Fruit fly (Drosophila melanogaster) whole organism, embryonic: ENCODE measurements around the gene Fum1.

Source experiments
- Ada2b ChIP-seq: fragments of 200-800 bp; sonication (Bioruptor generic); IDR thresholded peaks from 2 replicates; pipeline ENCODE4 v1.3.6; 2022; ENCODE audit warnings: missing biosample characterization, missing genetic modification characterization
- Asciz ChIP-seq: fragments of 200-800 bp; sonication (Bioruptor generic); optimal IDR thresholded peaks from 2 replicates; lab custom pipeline; 2017; ENCODE audit warnings: missing biosample characterization, mild to moderate bottlenecking, missing genetic modification characterization, missing genetic modification reagents
- Atf-2 ChIP-seq: fragments of 200-800 bp; sonication (Bioruptor generic); optimal IDR thresholded peaks from 2 replicates; lab custom pipeline; 2016; ENCODE audit warnings: missing biosample characterization, missing genetic modification characterization
- B-H1 ChIP-seq: fragments of 200-800 bp; sonication (Bioruptor generic); IDR thresholded peaks from 3 replicates; pipeline ENCODE4 v1.3.6; 2022; ENCODE audit warnings: missing biosample characterization, missing genetic modification characterization
- CG10147 ChIP-seq: fragments of 200-800 bp; sonication (Bioruptor generic); optimal IDR thresholded peaks from 2 replicates; lab custom pipeline; 2019; ENCODE audit warnings: missing biosample characterization, mild to moderate bottlenecking, missing genetic modification characterization, moderate library complexity
- CG11723 ChIP-seq: fragments of 200-800 bp; sonication (Bioruptor generic); optimal IDR thresholded peaks from 2 replicates; lab custom pipeline; 2017; ENCODE audit warnings: missing biosample characterization, mild to moderate bottlenecking, missing genetic modification characterization
- CG12219 ChIP-seq: fragments of 200-800 bp; sonication (Bioruptor generic); optimal IDR thresholded peaks from 3 replicates; lab custom pipeline; 2018; ENCODE audit warnings: missing biosample characterization, mild to moderate bottlenecking, missing genetic modification characterization
- CG14965 ChIP-seq: fragments of 200-800 bp; sonication (Bioruptor generic); optimal IDR thresholded peaks from 2 replicates; lab custom pipeline; 2016; ENCODE audit warnings: missing biosample characterization, missing genetic modification characterization, borderline replicate concordance
- CG1602 ChIP-seq: fragments of 200-800 bp; sonication (Bioruptor generic); optimal IDR thresholded peaks from 3 replicates; lab custom pipeline; 2016; ENCODE audit warnings: missing biosample characterization, missing genetic modification characterization
- CG17328 ChIP-seq: fragments of 200-800 bp; sonication (Bioruptor generic); IDR thresholded peaks from 2 replicates; pipeline ENCODE4 v1.3.6; 2022; ENCODE audit warnings: missing biosample characterization, missing genetic modification characterization
- CG1792 ChIP-seq: fragments of 200-800 bp; sonication (Bioruptor generic); optimal IDR thresholded peaks from 2 replicates; lab custom pipeline; 2016; ENCODE audit warnings: missing biosample characterization, missing genetic modification characterization
- CG18619 ChIP-seq: fragments of 200-800 bp; sonication (Bioruptor generic); optimal IDR thresholded peaks from 3 replicates; lab custom pipeline; 2017; ENCODE audit warnings: missing biosample characterization, mild to moderate bottlenecking, missing genetic modification characterization
- CG31365 ChIP-seq: fragments of 200-800 bp; sonication (Bioruptor generic); optimal IDR thresholded peaks from 2 replicates; lab custom pipeline; 2018; ENCODE audit warnings: missing biosample characterization, mild to moderate bottlenecking, missing genetic modification characterization
- CG32532 ChIP-seq: fragments of 200-800 bp; sonication (Bioruptor generic); IDR thresholded peaks from 2 replicates; pipeline ENCODE4 v1.3.6; 2022; ENCODE audit warnings: missing biosample characterization, missing genetic modification characterization
- CG43689 ChIP-seq: fragments of 200-800 bp; sonication (Bioruptor generic); IDR thresholded peaks from 2 replicates; pipeline ENCODE4 v1.3.6; 2022; ENCODE audit warnings: missing biosample characterization, missing genetic modification characterization
- CG5245 ChIP-seq: fragments of 200-800 bp; sonication (Bioruptor generic); optimal IDR thresholded peaks from 3 replicates; lab custom pipeline; 2016; ENCODE audit warnings: missing biosample characterization, missing genetic modification characterization
- CG7271 ChIP-seq: fragments of 200-800 bp; sonication (Bioruptor generic); optimal IDR thresholded peaks from 2 replicates; lab custom pipeline; 2018; ENCODE audit warnings: missing biosample characterization, mild to moderate bottlenecking, missing genetic modification characterization, moderate library complexity
- CG7928 ChIP-seq: fragments of 200-800 bp; sonication (Bioruptor generic); optimal IDR thresholded peaks from 2 replicates; lab custom pipeline; 2017; ENCODE audit warnings: missing biosample characterization, mild to moderate bottlenecking, missing genetic modification characterization
- CG8478 ChIP-seq: fragments of >200 bp; optimal IDR thresholded peaks from 2 replicates; lab custom pipeline; 2018
- Ets65A ChIP-seq: fragments of 200-800 bp; sonication (Bioruptor generic); peaks from one replicate; lab custom pipeline; 2016; ENCODE audit warnings: missing biosample characterization, missing genetic modification characterization
- HLHmδ ChIP-seq: fragments of 200-800 bp; sonication (Bioruptor generic); optimal IDR thresholded peaks from 2 replicates; lab custom pipeline; 2018; ENCODE audit warnings: missing biosample characterization, mild to moderate bottlenecking, missing genetic modification characterization, moderate library complexity
- Hey ChIP-seq: fragments of 200-800 bp; sonication (Bioruptor generic); optimal IDR thresholded peaks from 3 replicates; lab custom pipeline; 2018; ENCODE audit warnings: missing biosample characterization, mild to moderate bottlenecking, missing genetic modification characterization
- HmgD ChIP-seq: fragments of 200-800 bp; sonication (Bioruptor generic); optimal IDR thresholded peaks from 3 replicates; lab custom pipeline; 2016; ENCODE audit warnings: missing biosample characterization, missing genetic modification characterization
- Hmr ChIP-seq: fragments of 200-800 bp; sonication (Bioruptor generic); optimal IDR thresholded peaks from 3 replicates; lab custom pipeline; 2017; ENCODE audit warnings: mild to moderate bottlenecking, missing biosample characterization, missing genetic modification reagents, missing genetic modification characterization
- Hr51 ChIP-seq, 2 experiments: fragments of 200-800 bp; sonication (Bioruptor generic); optimal IDR thresholded peaks; 2 replicates in 1 of 2; 3 replicates in 1 of 2; lab custom pipeline; 2016 to 2018; ENCODE audit warnings: missing biosample characterization in 2 of 2, missing genetic modification characterization in 2 of 2, mild to moderate bottlenecking in 1 of 2, moderate library complexity in 1 of 2
- Lhr ChIP-seq: fragments of 200-800 bp; sonication (Bioruptor generic); optimal IDR thresholded peaks from 3 replicates; lab custom pipeline; 2017; ENCODE audit warnings: mild to moderate bottlenecking, missing biosample characterization, missing genetic modification reagents, missing genetic modification characterization
- Lpt ChIP-seq: fragments of >200 bp; optimal IDR thresholded peaks from 2 replicates; lab custom pipeline; 2018; ENCODE audit warnings: missing biosample characterization, missing genetic modification characterization
- MTF-1 ChIP-seq: fragments of 200-800 bp; sonication (Bioruptor generic); optimal IDR thresholded peaks from 2 replicates; lab custom pipeline; 2018; ENCODE audit warnings: missing biosample characterization, mild to moderate bottlenecking, missing genetic modification characterization, borderline replicate concordance
- NC2α ChIP-seq: fragments of 200-800 bp; sonication (Bioruptor generic); optimal IDR thresholded peaks from 2 replicates; lab custom pipeline; 2016; ENCODE audit warnings: missing biosample characterization, missing genetic modification characterization
- NC2β ChIP-seq: fragments of 200-800 bp; sonication (Bioruptor generic); optimal IDR thresholded peaks from 2 replicates; lab custom pipeline; 2016; ENCODE audit warnings: missing biosample characterization, missing genetic modification characterization
- NK7.1 ChIP-seq: fragments of 200-800 bp; sonication (Bioruptor generic); optimal IDR thresholded peaks from 3 replicates; lab custom pipeline; 2016; ENCODE audit warnings: missing biosample characterization, missing genetic modification characterization
- Oaz ChIP-seq: fragments of 200-800 bp; sonication (Bioruptor generic); IDR thresholded peaks from 2 replicates; pipeline ENCODE4 v1.3.6; 2022; ENCODE audit warnings: missing biosample characterization, missing genetic modification characterization
- Ravus ChIP-seq: fragments of 200-800 bp; sonication (Bioruptor generic); IDR thresholded peaks from 2 replicates; pipeline ENCODE4 v1.3.6; 2022; ENCODE audit warnings: missing biosample characterization, missing genetic modification characterization
- Side ChIP-seq: fragments of 200-800 bp; sonication (Bioruptor generic); optimal IDR thresholded peaks from 2 replicates; lab custom pipeline; 2016; ENCODE audit warnings: missing biosample characterization, missing genetic modification characterization
- bab2 ChIP-seq: fragments of 200-800 bp; sonication (Bioruptor generic); optimal IDR thresholded peaks from 2 replicates; lab custom pipeline; 2016; ENCODE audit warnings: missing biosample characterization, missing genetic modification characterization
- caup ChIP-seq: fragments of 200-800 bp; sonication (Bioruptor generic); optimal IDR thresholded peaks from 3 replicates; lab custom pipeline; 2017; ENCODE audit warnings: missing biosample characterization, mild to moderate bottlenecking, missing genetic modification characterization, moderate library complexity; ENCODE audit not compliant: severe bottlenecking
- crol ChIP-seq: fragments of 200-800 bp; sonication (Bioruptor generic); IDR thresholded peaks from 2 replicates; pipeline ENCODE4 v1.3.6; 2022; ENCODE audit warnings: missing biosample characterization, missing genetic modification characterization
- dimm ChIP-seq: fragments of 200-800 bp; sonication (Bioruptor generic); IDR thresholded peaks from 2 replicates; pipeline ENCODE4 v1.3.6; 2022; ENCODE audit warnings: missing biosample characterization, missing genetic modification characterization
- ems ChIP-seq: fragments of 200-800 bp; sonication (Bioruptor generic); optimal IDR thresholded peaks from 3 replicates; lab custom pipeline; 2016; ENCODE audit warnings: missing biosample characterization, missing genetic modification characterization
- her ChIP-seq: fragments of 200-800 bp; sonication (Bioruptor generic); optimal IDR thresholded peaks from 2 replicates; lab custom pipeline; 2016; ENCODE audit warnings: missing biosample characterization, missing genetic modification characterization
- lbe ChIP-seq: fragments of 200-800 bp; sonication (Bioruptor generic); optimal IDR thresholded peaks from 2 replicates; lab custom pipeline; 2016; ENCODE audit warnings: missing biosample characterization, mild to moderate bottlenecking, missing genetic modification characterization
- lilli ChIP-seq: fragments of 200-800 bp; sonication (Bioruptor generic); optimal IDR thresholded peaks from 3 replicates; lab custom pipeline; 2016; ENCODE audit warnings: missing biosample characterization, missing genetic modification characterization
- pfk ChIP-seq: fragments of 200-800 bp; sonication (Bioruptor generic); optimal IDR thresholded peaks from 2 replicates; lab custom pipeline; 2018; ENCODE audit warnings: missing biosample characterization, mild to moderate bottlenecking, missing genetic modification characterization, moderate library complexity
- pho ChIP-seq: fragments of 200-800 bp; sonication (Bioruptor generic); optimal IDR thresholded peaks from 2 replicates; lab custom pipeline; 2016; ENCODE audit warnings: missing biosample characterization, missing genetic modification characterization
- phol ChIP-seq: fragments of 200-800 bp; sonication (Bioruptor generic); optimal IDR thresholded peaks from 3 replicates; lab custom pipeline; 2018; ENCODE audit warnings: missing biosample characterization, mild to moderate bottlenecking, missing genetic modification characterization, moderate library complexity
- prd ChIP-seq, 3 experiments: fragments of >200 bp in 2 of 3; fragments of 200-800 bp in 1 of 3; sonication (Bioruptor generic) in 1 of 3; optimal IDR thresholded peaks in 2 of 3; IDR thresholded peaks in 1 of 3; 2 replicates in 2 of 3; 3 replicates in 1 of 3; pipeline versions ENCODE4 v1.3.6 to Lab custom; 2017 to 2022; ENCODE audit warnings: missing biosample characterization in 1 of 3, missing genetic modification characterization in 1 of 3
- sisA ChIP-seq: fragments of 200-800 bp; sonication (Bioruptor generic); IDR thresholded peaks from 2 replicates; pipeline ENCODE4 v1.3.6; 2022; ENCODE audit warnings: missing biosample characterization, missing genetic modification characterization
- tna ChIP-seq: fragments of 200-800 bp; sonication (Bioruptor generic); IDR thresholded peaks from 2 replicates; pipeline ENCODE4 v1.3.6; 2022; ENCODE audit warnings: missing biosample characterization, missing genetic modification characterization; ENCODE audit not compliant: partially characterized antibody
- tx ChIP-seq: fragments of 200-800 bp; sonication (Bioruptor generic); optimal IDR thresholded peaks from 2 replicates; lab custom pipeline; 2016; ENCODE audit warnings: missing biosample characterization, missing genetic modification characterization
- wor ChIP-seq: fragments of 200-800 bp; sonication (Bioruptor generic); IDR thresholded peaks from 2 replicates; pipeline ENCODE4 v1.3.6; 2022; ENCODE audit warnings: missing biosample characterization, missing genetic modification characterization
- yki ChIP-seq: fragments of >200 bp; optimal IDR thresholded peaks from 3 replicates; lab custom pipeline; 2018

Fum1 gene

DNA sequence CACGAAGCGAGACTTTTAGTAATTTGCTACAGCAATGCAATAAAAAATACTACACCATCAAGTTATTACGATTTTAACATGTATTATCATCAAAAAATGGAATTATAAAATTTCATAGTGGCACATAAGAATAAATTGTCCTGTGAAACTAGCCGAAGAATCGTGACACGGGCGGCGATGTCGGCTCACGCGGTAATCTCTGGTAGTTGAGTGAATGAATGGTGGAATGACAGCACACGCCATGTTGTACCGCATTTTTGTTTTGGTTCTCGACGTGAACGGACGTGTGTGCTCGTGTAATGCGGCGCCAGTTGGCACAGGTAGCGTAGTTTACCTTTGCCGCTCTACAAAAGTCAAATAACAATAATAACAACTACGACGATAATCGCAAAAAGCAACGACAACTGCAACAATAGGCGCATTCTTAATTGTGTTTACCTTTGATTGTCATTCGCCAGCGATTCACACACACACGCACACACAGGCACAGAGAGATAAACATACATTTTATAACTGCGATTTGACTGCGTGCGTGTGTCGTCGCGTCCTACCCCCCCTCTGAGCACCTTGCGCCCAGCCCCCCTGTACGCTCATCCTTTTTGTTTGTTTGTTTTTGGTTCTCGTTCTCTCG lies 21.1 kb downstream of the Fum1 start, which contains the start of gene CG14441 (continued):
- no peak for TF ChIP-seq Lpt (GFP tag; lab: Kevin White, UChicago)
- TF ChIP-seq pho (GFP tag; lab: Kevin White, UChicago) = peak; percentile 10
- TF ChIP-seq sisA (GFP tag; lab: Robert Waterston, UW) = no peak
- TF ChIP-seq yki (lab: Kevin White, UChicago) = no peak
- no peak for TF ChIP-seq CG7928
- TF ChIP-seq lbe (GFP tag; lab: Kevin White, UChicago) = peak; percentile 43
- peak; percentile 13 for TF ChIP-seq HmgD (GFP tag; lab: Kevin White, UChicago)
- peak; percentile 72 for TF ChIP-seq CG10147 (GFP tag; lab: Kevin White, UChicago)
- TF ChIP-seq CG12219 = no peak
- TF ChIP-seq Asciz (GFP tag; lab: Kevin White, UChicago) = peak; percentile 18
- no peak for TF ChIP-seq CG11723
- TF ChIP-seq CG17328 (GFP tag; lab: Robert Waterston, UW) = no peak
- TF ChIP-seq MTF-1 (GFP tag; lab: Kevin White, UChicago) = peak; percentile 41
- TF ChIP-seq CG1602 (GFP tag; lab: Kevin White, UChicago) = no peak
- TF ChIP-seq crol (GFP tag; lab: Robert Waterston, UW) = peak; percentile 78
- no peak for TF ChIP-seq Ravus
- TF ChIP-seq CG5245 (GFP tag; lab: Kevin White, UChicago) = no peak
- peak; percentile 13 for TF ChIP-seq CG7271 (tag; lab: Kevin White, UChicago)
- TF ChIP-seq NC2β = no peak
- TF ChIP-seq CG1792 (GFP tag; lab: Kevin White, UChicago) = peak; percentile 0
- TF ChIP-seq ems (GFP tag; lab: Kevin White, UChicago) = no peak
- no peak for TF ChIP-seq B-H1 (GFP tag; lab: Robert Waterston, UW)
- peak; percentile 95 for TF ChIP-seq tna
- no peak for TF ChIP-seq CG14965 (GFP tag; lab: Kevin White, UChicago)
- TF ChIP-seq caup (GFP tag; lab: Kevin White, UChicago) = peak; percentile 80
- peak; percentile 17 for TF ChIP-seq bab2 (GFP tag; lab: Kevin White, UChicago)
- TF ChIP-seq NK7.1 (GFP tag; lab: Kevin White, UChicago) = peak; percentile 17
- no peak for TF ChIP-seq Ets65A
- TF ChIP-seq wor = no peak
- TF ChIP-seq Hmr (GFP tag; lab: Kevin White, UChicago) = peak; percentile 80
- peak; percentile 32 for TF ChIP-seq Atf-2
- TF ChIP-seq Hey (tag; lab: Kevin White, UChicago) = peak; percentile 40
- TF ChIP-seq Hr51 (GFP tag; optimal IDR thresholded peaks at IDR 0.05; lab: Kevin White, UChicago) = peak in 1 of 2 experiments; percentile 48
- TF ChIP-seq CG31365 = peak; percentile 23
- peak; percentile 47 for TF ChIP-seq CG18619 (GFP tag; lab: Kevin White, UChicago)
- peak; percentile 62 for TF ChIP-seq phol
- TF ChIP-seq prd (optimal IDR thresholded peaks at IDR 0.05; lab: Kevin White, UChicago) = no peak
- TF ChIP-seq prd (GFP tag; IDR thresholded peaks at IDR 0.05; lab: Robert Waterston, UW) = no peak
- peak; percentile 65 for TF ChIP-seq pfk
- no peak for TF ChIP-seq Lhr (GFP tag; lab: Kevin White, UChicago)
- no peak for TF ChIP-seq Ada2b (GFP tag; lab: Robert Waterston, UW)
- TF ChIP-seq Oaz (GFP tag; lab: Robert Waterston, UW) = no peak
- peak; percentile 63 for TF ChIP-seq CG32532 (GFP tag; lab: Robert Waterston, UW)
- no peak for TF ChIP-seq dimm
- TF ChIP-seq CG43689 = no peak
- peak; percentile 42 for TF ChIP-seq HLHmδ (GFP tag; lab: Kevin White, UChicago)
- peak; percentile 55 for TF ChIP-seq lilli
- TF ChIP-seq tx (GFP tag; lab: Kevin White, UChicago) = no peak
- no peak for TF ChIP-seq CG8478
- TF ChIP-seq her (GFP tag; lab: Kevin White, UChicago) = peak; percentile 40
- peak; percentile 2 for TF ChIP-seq Side
- peak; percentile 37 for TF ChIP-seq NC2α (GFP tag; lab: Kevin White, UChicago)
